Worm (Caenorhabditis elegans): ENCODE measurements around the gene cogc-8.

DNA sequence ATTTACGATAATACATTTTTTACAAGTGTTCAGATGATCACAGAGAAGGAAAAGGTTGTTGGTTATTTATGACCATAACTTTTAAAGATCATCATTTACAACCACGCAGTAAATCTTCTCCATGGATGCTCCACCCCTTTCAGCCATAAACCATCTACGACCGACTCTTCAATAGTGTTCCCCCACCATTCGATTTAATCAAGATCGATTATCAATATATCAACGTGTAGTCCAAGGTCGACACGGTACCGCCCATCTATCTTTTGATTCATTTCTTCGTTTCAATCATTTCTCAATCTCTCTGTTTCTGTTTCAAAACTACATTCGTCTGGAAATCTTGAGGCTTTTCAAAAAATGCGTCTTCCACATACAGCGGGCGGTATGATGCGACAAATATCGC is 4.6 kb downstream of the cogc-8 start, which contains the start of gene aass-1:
- no peak for TF ChIP-seq nhr-76 (tag; optimal IDR thresholded peaks at IDR 0.05)
- TF ChIP-seq nhr-28 (tag; optimal IDR thresholded peaks at IDR 0.05): no peak
- TF ChIP-seq egl-27 (tag; optimal IDR thresholded peaks at IDR 0.05): no peak
- TF ChIP-seq unc-130 (tag; optimal IDR thresholded peaks at IDR 0.05): no peak
- TF ChIP-seq ceh-88 (GFP tag; IDR thresholded peaks at IDR 0.05): no peak
- no peak for TF ChIP-seq hpl-2 (GFP tag; optimal IDR thresholded peaks at IDR 0.05)
- no peak for TF ChIP-seq ztf-11 (tag; optimal IDR thresholded peaks at IDR 0.05)
- TF ChIP-seq rnt-1 (tag; optimal IDR thresholded peaks at IDR 0.05): no peak
- TF ChIP-seq fos-1 (tag; optimal IDR thresholded peaks at IDR 0.05): no peak
- no peak for TF ChIP-seq lin-15B (tag; optimal IDR thresholded peaks at IDR 0.05)
- no peak for TF ChIP-seq unc-86 (tag; optimal IDR thresholded peaks at IDR 0.05)
